Worm (Caenorhabditis elegans) whole organism, young adult: ENCODE results near the gene lron-1.

Experiments
- B0261.1 ChIP-seq: sonication (generic microtip); optimal IDR thresholded peaks from 2 replicates; lab custom pipeline; 2016; ENCODE audit warnings: mild to moderate bottlenecking, missing genetic modification characterization, moderate library complexity, missing compliant biosample characterization
- C17E4.6 ChIP-seq: fragments of 200-800 bp; sonication (Bioruptor generic); IDR thresholded peaks from 2 replicates; pipeline ENCODE4 v1.3.6; 2022; ENCODE audit warnings: missing genetic modification reagents, missing genetic modification characterization, missing compliant biosample characterization
- D2030.7 ChIP-seq: fragments of 200-800 bp; sonication (Bioruptor generic); IDR thresholded peaks from 2 replicates; pipeline ENCODE4 v1.3.6; 2022; ENCODE audit warnings: missing genetic modification reagents, missing genetic modification characterization, missing compliant biosample characterization
- F22D6.2 ChIP-seq: sonication (generic microtip); optimal IDR thresholded peaks from 2 replicates; lab custom pipeline; 2016; ENCODE audit warnings: mild to moderate bottlenecking, missing genetic modification characterization, missing compliant biosample characterization
- F33H1.4 ChIP-seq: fragments of 200-800 bp; sonication (Bioruptor generic); IDR thresholded peaks from 2 replicates; pipeline ENCODE4 v1.3.6; 2022; ENCODE audit warnings: missing genetic modification reagents, missing genetic modification characterization, missing compliant biosample characterization
- F52B5.7 ChIP-seq: sonication (generic microtip); optimal IDR thresholded peaks from 2 replicates; lab custom pipeline; 2016; ENCODE audit warnings: mild to moderate bottlenecking, missing genetic modification characterization, missing compliant biosample characterization
- K12H6.12 ChIP-seq: fragments of 200-800 bp; sonication (Bioruptor generic); optimal IDR thresholded peaks from 2 replicates; lab custom pipeline; 2018; ENCODE audit warnings: mild to moderate bottlenecking, missing genetic modification characterization, missing compliant biosample characterization
- Y53F4B.3 ChIP-seq: fragments of 200-800 bp; sonication (Bioruptor generic); IDR thresholded peaks from 2 replicates; pipeline ENCODE4 v1.3.6; 2022; ENCODE audit warnings: missing genetic modification reagents, missing genetic modification characterization, missing compliant biosample characterization
- Y56A3A.18 ChIP-seq: fragments of 200-800 bp; sonication (Bioruptor generic); IDR thresholded peaks from 2 replicates; pipeline ENCODE4 v1.3.6; 2022; ENCODE audit warnings: missing genetic modification reagents, missing genetic modification characterization, missing compliant biosample characterization
- akir-1 ChIP-seq: fragments of 200-800 bp; sonication (Bioruptor generic); optimal IDR thresholded peaks from 2 replicates; lab custom pipeline; 2018; ENCODE audit warnings: mild to moderate bottlenecking, missing genetic modification characterization, moderate library complexity, missing compliant biosample characterization
- attf-6 ChIP-seq: fragments of 200-800 bp; sonication (Bioruptor generic); IDR thresholded peaks from 2 replicates; pipeline ENCODE4 v1.3.6; 2022; ENCODE audit warnings: missing genetic modification reagents, missing genetic modification characterization, missing compliant biosample characterization
- cebp-1 ChIP-seq, 2 experiments: fragments of 200-800 bp in 1 of 2; sonication (Bioruptor generic) in 1 of 2; sonication (generic microtip) in 1 of 2; IDR thresholded peaks in 1 of 2; optimal IDR thresholded peaks in 1 of 2; 2 replicates each; pipeline versions ENCODE4 v1.3.6 to Lab custom; 2017 to 2022; ENCODE audit warnings: missing compliant biosample characterization in 2 of 2, missing genetic modification characterization in 2 of 2, mild to moderate bottlenecking in 1 of 2, missing genetic modification reagents in 1 of 2, moderate library complexity in 1 of 2
- cebp-2 ChIP-seq: fragments of 200-800 bp; sonication (Bioruptor generic); IDR thresholded peaks from 2 replicates; pipeline ENCODE4 v1.3.6; 2022; ENCODE audit warnings: missing genetic modification characterization, missing compliant biosample characterization
- dox-1 ChIP-seq: fragments of 200-800 bp; sonication (Bioruptor generic); IDR thresholded peaks from 2 replicates; pipeline ENCODE4 v1.3.6; 2022; ENCODE audit warnings: missing genetic modification reagents, missing genetic modification characterization, missing compliant biosample characterization
- dpl-1 ChIP-seq: fragments of 150-350 bp; optimal IDR thresholded peaks from 2 replicates; lab custom pipeline; 2014; ENCODE audit warnings: missing biosample characterization, missing genetic modification reagents, missing genetic modification characterization
- efl-1 ChIP-seq: fragments of 150-350 bp; optimal IDR thresholded peaks from 2 replicates; lab custom pipeline; 2014; ENCODE audit warnings: missing biosample characterization, missing genetic modification reagents, missing genetic modification characterization
- egl-18 ChIP-seq: fragments of 200-800 bp; sonication (Bioruptor generic); IDR thresholded peaks from 2 replicates; pipeline ENCODE4 v1.3.6; 2022; ENCODE audit warnings: missing genetic modification reagents, missing genetic modification characterization, missing compliant biosample characterization
- egrh-3 ChIP-seq: fragments of 200-800 bp; sonication (Bioruptor generic); IDR thresholded peaks from 2 replicates; pipeline ENCODE4 v1.3.6; 2022; ENCODE audit warnings: missing genetic modification reagents, missing genetic modification characterization, missing compliant biosample characterization
- fkh-3 ChIP-seq: sonication (generic microtip); optimal IDR thresholded peaks from 2 replicates; lab custom pipeline; 2016; ENCODE audit warnings: mild to moderate bottlenecking, missing genetic modification characterization, missing compliant biosample characterization
- hrde-1 ChIP-seq: sonication (generic microtip); optimal IDR thresholded peaks from 2 replicates; lab custom pipeline; 2016; ENCODE audit warnings: missing genetic modification characterization, mild to moderate bottlenecking, missing compliant biosample characterization, moderate library complexity, missing genotype, missing genetic modification reagents, borderline replicate concordance
- lag-1 ChIP-seq: fragments of 200-800 bp; sonication (Bioruptor generic); IDR thresholded peaks from 2 replicates; pipeline ENCODE4 v1.3.6; 2022; ENCODE audit warnings: missing genetic modification reagents, missing genetic modification characterization, missing compliant biosample characterization
- let-607 ChIP-seq, 2 experiments: fragments of 200-800 bp in 1 of 2; sonication (Bioruptor generic) in 1 of 2; sonication (generic microtip) in 1 of 2; optimal IDR thresholded peaks; 2 replicates each; lab custom pipeline; 2016 to 2018; ENCODE audit warnings: mild to moderate bottlenecking in 2 of 2, missing compliant biosample characterization in 2 of 2, missing genetic modification characterization in 2 of 2, moderate library complexity in 2 of 2, missing genotype in 1 of 2
- lin-40 ChIP-seq: sonication (generic microtip); optimal IDR thresholded peaks from 2 replicates; lab custom pipeline; 2016; ENCODE audit warnings: missing genetic modification characterization, mild to moderate bottlenecking, missing compliant biosample characterization, missing genotype, missing genetic modification reagents
- lin-54 ChIP-seq: fragments of 200-800 bp; sonication (Bioruptor generic); optimal IDR thresholded peaks from 2 replicates; lab custom pipeline; 2018; ENCODE audit warnings: mild to moderate bottlenecking, missing genetic modification characterization, missing compliant biosample characterization
- lir-1 ChIP-seq: fragments of 200-800 bp; sonication (Bioruptor generic); conservative IDR thresholded peaks from 2 replicates; pipeline ENCODE4 v1.3.6; 2022; ENCODE audit warnings: missing genetic modification reagents, missing genetic modification characterization, missing compliant biosample characterization
- lsy-27 ChIP-seq: sonication (generic microtip); optimal IDR thresholded peaks from 2 replicates; lab custom pipeline; 2017; ENCODE audit warnings: missing genetic modification characterization, mild to moderate bottlenecking, missing compliant biosample characterization, antibody characterized with exemption, missing genotype, borderline replicate concordance; ENCODE audit not compliant: insufficient read depth
- mel-28 ChIP-seq: sonication (generic microtip); optimal IDR thresholded peaks from 2 replicates; lab custom pipeline; 2016; ENCODE audit warnings: borderline replicate concordance, mild to moderate bottlenecking, missing genetic modification characterization, missing compliant biosample characterization
- mes-4 ChIP-seq: sonication (generic microtip); optimal IDR thresholded peaks from 2 replicates; lab custom pipeline; 2016; ENCODE audit warnings: missing genotype, missing genetic modification characterization, missing compliant biosample characterization
- nfya-2 ChIP-seq: fragments of 200-800 bp; sonication (Bioruptor generic); IDR thresholded peaks from 2 replicates; pipeline ENCODE4 v1.3.6; 2022; ENCODE audit warnings: missing genetic modification reagents, missing genetic modification characterization, missing compliant biosample characterization
- nhr-120 ChIP-seq: fragments of 200-800 bp; sonication (Bioruptor generic); IDR thresholded peaks from 2 replicates; pipeline ENCODE4 v1.3.6; 2022; ENCODE audit warnings: missing genetic modification characterization, missing compliant biosample characterization
- nhr-80 ChIP-seq: sonication (generic microtip); optimal IDR thresholded peaks from 2 replicates; lab custom pipeline; 2016; ENCODE audit warnings: missing genetic modification characterization, missing compliant biosample characterization
- nhr-90 ChIP-seq: sonication (generic microtip); optimal IDR thresholded peaks from 2 replicates; lab custom pipeline; 2016; ENCODE audit warnings: missing genotype, mild to moderate bottlenecking, missing genetic modification characterization, missing compliant biosample characterization
- rcor-1 ChIP-seq: fragments of 200-800 bp; sonication (Bioruptor generic); IDR thresholded peaks from 2 replicates; pipeline ENCODE4 v1.3.6; 2022; ENCODE audit warnings: missing genetic modification reagents, missing genetic modification characterization, missing compliant biosample characterization
- sdz-38 ChIP-seq: sonication (generic microtip); optimal IDR thresholded peaks from 2 replicates; lab custom pipeline; 2016; ENCODE audit warnings: missing genotype, missing genetic modification characterization, missing compliant biosample characterization
- unc-130 ChIP-seq: sonication (generic microtip); optimal IDR thresholded peaks from 2 replicates; lab custom pipeline; 2016; ENCODE audit warnings: missing genetic modification reagents, missing genetic modification characterization, missing compliant biosample characterization
- xnd-1 ChIP-seq: sonication (generic microtip); optimal IDR thresholded peaks from 2 replicates; lab custom pipeline; 2016; ENCODE audit warnings: missing genotype, missing genetic modification reagents, missing genetic modification characterization, missing compliant biosample characterization
- zfh-2 ChIP-seq: fragments of 200-800 bp; sonication (Bioruptor generic); conservative IDR thresholded peaks from 2 replicates; pipeline ENCODE4 v1.3.6; 2022; ENCODE audit warnings: missing genetic modification reagents, missing genetic modification characterization, missing compliant biosample characterization
- ztf-3 ChIP-seq: fragments of 200-800 bp; sonication (Bioruptor generic); optimal IDR thresholded peaks from 2 replicates; lab custom pipeline; 2018; ENCODE audit warnings: mild to moderate bottlenecking, missing genetic modification characterization, missing compliant biosample characterization

The lron-1 gene

ce11 chrX:14561416-14561973 lies 11.0 kb upstream of the lron-1 start (continued):
- TF ChIP-seq ztf-3 (GFP tag; lab: Kevin White, UChicago) (no peak), akir-1 (GFP tag; lab: Kevin White, UChicago) (no peak), dpl-1 (GFP tag; lab: Kevin White, UChicago) (no peak), Y56A3A.18 (GFP tag; lab: Robert Waterston, UW) (no peak), lin-40 (tag; lab: Kevin White, UChicago) (peak; percentile 49), cebp-1 (GFP tag; IDR thresholded peaks at IDR 0.05; lab: Robert Waterston, UW) (no peak), cebp-1 (tag; optimal IDR thresholded peaks at IDR 0.05; lab: Kevin White, UChicago) (peak; percentile 65), nhr-90 (tag; lab: Kevin White, UChicago) (no peak), mel-28 (tag; lab: Kevin White, UChicago) (no peak), F52B5.7 (no peak), K12H6.12 (tag; lab: Kevin White, UChicago) (peak; percentile 68), Y53F4B.3 (no peak), rcor-1 (peak; percentile 32; the same call in 1 of the 2 replicates), sdz-38 (tag; lab: Kevin White, UChicago) (no peak), unc-130 (GFP tag; lab: Kevin White, UChicago) (no peak), nhr-80 (tag; lab: Kevin White, UChicago) (peak; percentile 61), nfya-2 (GFP tag; lab: Robert Waterston, UW) (no peak), lsy-27 (tag; lab: Kevin White, UChicago) (no peak), B0261.1 (tag; lab: Kevin White, UChicago) (no peak), nhr-120 (GFP tag; lab: Robert Waterston, UW) (no peak), lir-1 (no peak), lag-1 (no peak), hrde-1 (tag; lab: Kevin White, UChicago) (no peak), efl-1 (GFP tag; lab: Kevin White, UChicago) (no peak), D2030.7 (GFP tag; lab: Robert Waterston, UW) (no peak), mes-4 (tag; lab: Kevin White, UChicago) (no peak), F33H1.4 (GFP tag; lab: Robert Waterston, UW) (no peak), egl-18 (GFP tag; lab: Robert Waterston, UW) (no peak), xnd-1 (tag; lab: Kevin White, UChicago) (no peak), fkh-3 (tag; lab: Kevin White, UChicago) (no peak), C17E4.6 (GFP tag; lab: Robert Waterston, UW) (no peak), egrh-3 (0 out of 2 replicates have a peak, but pooled peaks have one; percentile 9), zfh-2 (GFP tag; lab: Robert Waterston, UW) (peak; percentile 78), dox-1 (GFP tag; lab: Robert Waterston, UW) (peak; percentile 64), lin-54 (no peak), F22D6.2 (tag; lab: Kevin White, UChicago) (no peak), let-607 (tag; optimal IDR thresholded peaks at IDR 0.05; lab: Kevin White, UChicago) (no peak), cebp-2 (GFP tag; lab: Robert Waterston, UW) (no peak), attf-6 (GFP tag; lab: Robert Waterston, UW) (no peak)
